Fruit fly (Drosophila melanogaster) whole organism, prepupa: ENCODE measurements around the gene CG42375.

Experiments used
- Blimp-1 ChIP-seq: fragments of 200-800 bp; sonication (Bioruptor generic); optimal IDR thresholded peaks from 3 replicates; lab custom pipeline; 2017; ENCODE audit warnings: missing biosample characterization, missing genetic modification characterization, mild to moderate bottlenecking, moderate library complexity, missing genetic modification reagents
- CG10631 ChIP-seq: fragments of 200-800 bp; sonication (Bioruptor generic); optimal IDR thresholded peaks from 2 replicates; lab custom pipeline; 2016; ENCODE audit warnings: missing biosample characterization, missing genetic modification characterization
- CG10669 ChIP-seq: fragments of 200-800 bp; sonication (Bioruptor generic); optimal IDR thresholded peaks from 3 replicates; lab custom pipeline; 2018; ENCODE audit warnings: missing biosample characterization, mild to moderate bottlenecking, missing genetic modification characterization, moderate library complexity
- CG11294 ChIP-seq: fragments of 200-800 bp; sonication (Bioruptor generic); IDR thresholded peaks from 2 replicates; pipeline ENCODE4 v1.3.6; 2022; ENCODE audit warnings: missing biosample characterization, missing genetic modification characterization
- CG11762 ChIP-seq: fragments of 200-800 bp; sonication (Bioruptor generic); optimal IDR thresholded peaks from 3 replicates; lab custom pipeline; 2016; ENCODE audit warnings: missing biosample characterization, missing genetic modification characterization; ENCODE audit not compliant: insufficient read depth
- CG11902 ChIP-seq: fragments of 200-800 bp; sonication (Bioruptor generic); optimal IDR thresholded peaks from 3 replicates; lab custom pipeline; 2016; ENCODE audit warnings: missing biosample characterization, missing genetic modification characterization
- CG15336 ChIP-seq: fragments of 200-800 bp; sonication (Bioruptor generic); IDR thresholded peaks from 2 replicates; pipeline ENCODE4 v1.3.6; 2022; ENCODE audit warnings: missing biosample characterization, missing genetic modification characterization
- CG1621 ChIP-seq: fragments of 200-800 bp; sonication (Bioruptor generic); optimal IDR thresholded peaks from 3 replicates; lab custom pipeline; 2018; ENCODE audit warnings: missing biosample characterization, mild to moderate bottlenecking, missing genetic modification characterization
- CG16779 ChIP-seq: fragments of 200-800 bp; sonication (Bioruptor generic); optimal IDR thresholded peaks from 3 replicates; lab custom pipeline; 2017; ENCODE audit warnings: missing biosample characterization, mild to moderate bottlenecking, missing genetic modification characterization
- CG3032 ChIP-seq: fragments of 200-800 bp; optimal IDR thresholded peaks from 2 replicates; lab custom pipeline; 2019; ENCODE audit warnings: missing biosample characterization, mild to moderate bottlenecking, missing genetic modification characterization, moderate library complexity
- CG31627 ChIP-seq: fragments of 200-800 bp; sonication (Bioruptor generic); optimal IDR thresholded peaks from 3 replicates; lab custom pipeline; 2016; ENCODE audit warnings: missing biosample characterization, missing genetic modification characterization
- CG34406 ChIP-seq: fragments of 200-800 bp; sonication (Bioruptor generic); optimal IDR thresholded peaks from 3 replicates; lab custom pipeline; 2016; ENCODE audit warnings: missing biosample characterization, missing genetic modification characterization
- CG4318 ChIP-seq: fragments of 200-800 bp; sonication (Bioruptor generic); optimal IDR thresholded peaks from 3 replicates; lab custom pipeline; 2017; ENCODE audit warnings: missing biosample characterization, mild to moderate bottlenecking, missing genetic modification characterization
- CG6808 ChIP-seq: fragments of 200-800 bp; sonication (Bioruptor generic); optimal IDR thresholded peaks from 3 replicates; lab custom pipeline; 2017; ENCODE audit warnings: missing biosample characterization, missing genetic modification characterization, mild to moderate bottlenecking, moderate library complexity, missing genetic modification reagents
- CG7368 ChIP-seq: fragments of 200-800 bp; sonication (Bioruptor generic); optimal IDR thresholded peaks from 3 replicates; lab custom pipeline; 2016; ENCODE audit warnings: missing biosample characterization, missing genetic modification characterization
- CG8119 ChIP-seq: fragments of 200-800 bp; sonication (Bioruptor generic); IDR thresholded peaks from 3 replicates; pipeline ENCODE4 v1.3.6; 2022; ENCODE audit warnings: missing biosample characterization, missing genetic modification characterization
- CG8319 ChIP-seq: fragments of 200-800 bp; sonication (Bioruptor generic); optimal IDR thresholded peaks from 3 replicates; lab custom pipeline; 2016; ENCODE audit warnings: missing biosample characterization, missing genetic modification characterization
- CG8632 ChIP-seq: fragments of 200-800 bp; sonication (Bioruptor generic); optimal IDR thresholded peaks from 3 replicates; lab custom pipeline; 2016; ENCODE audit warnings: missing biosample characterization, missing genetic modification characterization
- CG9139 ChIP-seq: fragments of 200-800 bp; sonication (Bioruptor generic); optimal IDR thresholded peaks from 3 replicates; lab custom pipeline; 2017; ENCODE audit warnings: missing biosample characterization, mild to moderate bottlenecking, missing genetic modification characterization
- Eip75B ChIP-seq: fragments of 200-800 bp; sonication (Bioruptor generic); optimal IDR thresholded peaks from 3 replicates; lab custom pipeline; 2016; ENCODE audit warnings: missing biosample characterization, missing genetic modification characterization
- Eip78C ChIP-seq: fragments of 200-800 bp; sonication (Bioruptor generic); peaks from one replicate; lab custom pipeline; 2016; ENCODE audit warnings: missing biosample characterization, missing genetic modification characterization
- Eip93F ChIP-seq: fragments of 200-800 bp; sonication (Bioruptor generic); optimal IDR thresholded peaks from 2 replicates; lab custom pipeline; 2016; ENCODE audit warnings: missing biosample characterization, mild to moderate bottlenecking, missing genetic modification characterization
- Ets21C ChIP-seq: fragments of 200-800 bp; sonication (Bioruptor generic); optimal IDR thresholded peaks from 3 replicates; lab custom pipeline; 2016; ENCODE audit warnings: missing biosample characterization, missing genetic modification characterization
- Ets96B ChIP-seq: fragments of 200-800 bp; optimal IDR thresholded peaks from 2 replicates; lab custom pipeline; 2019; ENCODE audit warnings: missing biosample characterization, mild to moderate bottlenecking, missing genetic modification characterization, moderate library complexity
- Gug ChIP-seq: fragments of 200-800 bp; sonication (Bioruptor generic); IDR thresholded peaks from 2 replicates; pipeline ENCODE4 v1.3.6; 2022; ENCODE audit warnings: missing biosample characterization, missing genetic modification characterization
- Hr38 ChIP-seq: sonication (Bioruptor generic); optimal IDR thresholded peaks from 2 replicates; lab custom pipeline; 2016; ENCODE audit warnings: missing biosample characterization, missing genetic modification characterization
- Hr39 ChIP-seq: fragments of 200-800 bp; sonication (Bioruptor generic); optimal IDR thresholded peaks from 2 replicates; lab custom pipeline; 2016; ENCODE audit warnings: missing biosample characterization, missing genetic modification characterization
- Lpt ChIP-seq: fragments of 200-800 bp; sonication (Bioruptor generic); optimal IDR thresholded peaks from 3 replicates; lab custom pipeline; 2016; ENCODE audit warnings: missing biosample characterization, missing genetic modification characterization
- Met ChIP-seq: fragments of 200-800 bp; sonication (Bioruptor generic); optimal IDR thresholded peaks from 3 replicates; lab custom pipeline; 2016; ENCODE audit warnings: missing biosample characterization, missing genetic modification characterization
- OdsH ChIP-seq: fragments of 200-800 bp; sonication (Bioruptor generic); optimal IDR thresholded peaks from 3 replicates; lab custom pipeline; 2016; ENCODE audit warnings: missing biosample characterization, missing genetic modification characterization
- Smox ChIP-seq: fragments of 200-800 bp; sonication (Bioruptor generic); optimal IDR thresholded peaks from 3 replicates; lab custom pipeline; 2016; ENCODE audit warnings: missing biosample characterization, missing genetic modification characterization
- Sox14 ChIP-seq: fragments of 200-800 bp; sonication (Bioruptor generic); optimal IDR thresholded peaks from 3 replicates; lab custom pipeline; 2016; ENCODE audit warnings: missing biosample characterization, missing genetic modification characterization
- Sox15 ChIP-seq: fragments of 200-800 bp; sonication (Bioruptor generic); optimal IDR thresholded peaks from 3 replicates; lab custom pipeline; 2016; ENCODE audit warnings: missing biosample characterization, missing genetic modification characterization
- achi ChIP-seq: fragments of 200-800 bp; sonication (Bioruptor generic); optimal IDR thresholded peaks from 3 replicates; lab custom pipeline; 2016; ENCODE audit warnings: missing biosample characterization, missing genetic modification characterization
- acj6 ChIP-seq: fragments of 200-800 bp; sonication (Bioruptor generic); optimal IDR thresholded peaks from 3 replicates; lab custom pipeline; 2016; ENCODE audit warnings: missing biosample characterization, missing genetic modification characterization
- dac ChIP-seq: fragments of 200-800 bp; sonication (Bioruptor generic); optimal IDR thresholded peaks from 2 replicates; lab custom pipeline; 2017; ENCODE audit warnings: missing biosample characterization, mild to moderate bottlenecking, missing genetic modification characterization
- dsx ChIP-seq: fragments of 200-800 bp; optimal IDR thresholded peaks from 3 replicates; lab custom pipeline; 2019; ENCODE audit warnings: missing biosample characterization, mild to moderate bottlenecking, missing genetic modification characterization, moderate library complexity; ENCODE audit not compliant: poor library complexity, severe bottlenecking
- eg ChIP-seq: fragments of 200-800 bp; sonication (Bioruptor generic); IDR thresholded peaks from 3 replicates; pipeline ENCODE4 v1.3.6; 2022; ENCODE audit warnings: missing biosample characterization, missing genetic modification characterization
- esn ChIP-seq: fragments of 200-800 bp; sonication (Bioruptor generic); optimal IDR thresholded peaks from 2 replicates; lab custom pipeline; 2016; ENCODE audit warnings: missing biosample characterization, mild to moderate bottlenecking, missing genetic modification characterization, moderate library complexity
- fd85E ChIP-seq: fragments of 200-800 bp; sonication (Bioruptor generic); optimal IDR thresholded peaks from 3 replicates; lab custom pipeline; 2016; ENCODE audit warnings: missing biosample characterization, missing genetic modification characterization
- fkh ChIP-seq: fragments of 200-800 bp; sonication (Bioruptor generic); optimal IDR thresholded peaks from 3 replicates; lab custom pipeline; 2017; ENCODE audit warnings: missing biosample characterization, mild to moderate bottlenecking, missing genetic modification characterization, moderate library complexity
- lz ChIP-seq: fragments of 200-800 bp; sonication (Bioruptor generic); optimal IDR thresholded peaks from 3 replicates; lab custom pipeline; 2016; ENCODE audit warnings: missing biosample characterization, missing genetic modification characterization
- pdm3 ChIP-seq: fragments of 200-800 bp; sonication (Bioruptor generic); optimal IDR thresholded peaks from 3 replicates; lab custom pipeline; 2016; ENCODE audit warnings: missing biosample characterization, missing genetic modification characterization
- spab ChIP-seq: fragments of 200-800 bp; sonication (Bioruptor generic); optimal IDR thresholded peaks from 2 replicates; lab custom pipeline; 2017; ENCODE audit warnings: missing biosample characterization, mild to moderate bottlenecking, missing genetic modification characterization, missing genetic modification reagents
- ss ChIP-seq, 2 experiments: fragments of 200-800 bp; sonication (Bioruptor generic); optimal IDR thresholded peaks; 2 replicates in 1 of 2; 3 replicates in 1 of 2; lab custom pipeline; 2017 to 2018; ENCODE audit warnings: mild to moderate bottlenecking in 2 of 2, missing biosample characterization in 2 of 2, missing genetic modification characterization in 2 of 2, moderate library complexity in 1 of 2
- topi ChIP-seq: fragments of 200-800 bp; sonication (Bioruptor generic); optimal IDR thresholded peaks from 3 replicates; lab custom pipeline; 2016; ENCODE audit warnings: missing biosample characterization, missing genetic modification characterization

CG42375 gene

dm6 chr3R:13793979-13794665 is 14.7 kb downstream of the CG42375 start (continued):
- no peak for TF ChIP-seq dsx
- no peak for TF ChIP-seq CG1621 (tag; lab: Kevin White, UChicago)
- peak; percentile 72 for TF ChIP-seq acj6
- peak; percentile 87 for TF ChIP-seq esn (GFP tag; lab: Kevin White, UChicago)
- no peak for TF ChIP-seq Ets96B (tag; lab: Kevin White, UChicago)
- TF ChIP-seq Blimp-1 (GFP tag; lab: Kevin White, UChicago), result peak; percentile 66
- TF ChIP-seq Eip75B (GFP tag; lab: Kevin White, UChicago), result no peak
- TF ChIP-seq CG10631 (GFP tag; lab: Kevin White, UChicago), result peak; percentile 56
- no peak for TF ChIP-seq fd85E (GFP tag; lab: Kevin White, UChicago)
- TF ChIP-seq Smox (GFP tag; lab: Kevin White, UChicago), result peak; percentile 86
- peak; percentile 67 for TF ChIP-seq CG8319
- no peak for TF ChIP-seq CG3032 (tag; lab: Kevin White, UChicago)
- peak; percentile 72 for TF ChIP-seq Ets21C (GFP tag; lab: Kevin White, UChicago)
- no peak for TF ChIP-seq CG9139
- peak; percentile 87 for TF ChIP-seq Eip93F (GFP tag; lab: Kevin White, UChicago)
- TF ChIP-seq lz (GFP tag; lab: Kevin White, UChicago), result peak; percentile 77
- peak; percentile 78 for TF ChIP-seq Hr39
- no peak for TF ChIP-seq spab (GFP tag; lab: Kevin White, UChicago)
- peak; percentile 68 for TF ChIP-seq CG8632
- TF ChIP-seq CG6808 (GFP tag; lab: Kevin White, UChicago), result no peak
- no peak for TF ChIP-seq CG16779 (tag; lab: Kevin White, UChicago)
- peak; percentile 58 for TF ChIP-seq CG11902 (GFP tag; lab: Kevin White, UChicago)
- no peak for TF ChIP-seq CG10669 (GFP tag; lab: Kevin White, UChicago)
- TF ChIP-seq Sox14, result peak; percentile 37
- peak; percentile 56 for TF ChIP-seq CG15336 (GFP tag; lab: Robert Waterston, UW)
- TF ChIP-seq Lpt (GFP tag; lab: Kevin White, UChicago), result no peak
- peak; percentile 81 for TF ChIP-seq Eip78C (GFP tag; lab: Kevin White, UChicago)
- TF ChIP-seq fkh (GFP tag; lab: Kevin White, UChicago), result no peak

DNA sequence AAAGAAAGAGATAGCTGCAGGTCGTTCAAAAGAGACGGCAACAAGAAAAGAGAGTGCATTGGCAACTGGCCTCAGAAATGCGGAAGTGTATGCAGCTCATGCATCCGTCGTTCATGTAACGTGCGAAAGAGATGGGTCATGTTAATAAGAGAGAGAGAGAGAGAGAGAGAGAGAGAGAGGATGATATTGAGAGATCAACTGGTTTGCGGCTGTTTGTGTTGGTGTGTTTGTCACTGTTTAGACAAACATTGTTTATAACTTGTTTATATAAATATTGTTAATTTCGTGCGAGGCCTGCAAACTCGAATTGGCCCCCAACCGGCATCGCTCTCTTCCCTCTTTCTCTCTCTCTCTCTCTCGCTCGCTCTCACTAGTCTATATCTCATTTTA is 15.2 kb downstream of the CG42375 start:
- TF ChIP-seq CG11294 (no peak), CG10631 (GFP tag; lab: Kevin White, UChicago) (no peak), spab (GFP tag; lab: Kevin White, UChicago) (no peak), Eip78C (GFP tag; lab: Kevin White, UChicago) (peak; percentile 83), CG15336 (GFP tag; lab: Robert Waterston, UW) (peak; percentile 35; the same call in 1 of the 2 replicates), OdsH (GFP tag; lab: Kevin White, UChicago) (no peak), Met (GFP tag; lab: Kevin White, UChicago) (peak; percentile 23), pdm3 (GFP tag; lab: Kevin White, UChicago) (no peak), CG34406 (GFP tag; lab: Kevin White, UChicago) (peak; percentile 9), Eip75B (GFP tag; lab: Kevin White, UChicago) (peak; percentile 48), Eip93F (GFP tag; lab: Kevin White, UChicago) (no peak), CG10669 (GFP tag; lab: Kevin White, UChicago) (no peak), ss (GFP tag; optimal IDR thresholded peaks at IDR 0.05; lab: Kevin White, UChicago) (peak; percentile 26 to 35), eg (no peak; the same call in 2 of the 3 replicates), CG6808 (GFP tag; lab: Kevin White, UChicago) (no peak), Blimp-1 (GFP tag; lab: Kevin White, UChicago) (peak; percentile 6), CG7368 (no peak), CG8119 (GFP tag; lab: Robert Waterston, UW) (no peak; the same call in 1 of the 3 replicates), acj6 (no peak), CG1621 (tag; lab: Kevin White, UChicago) (no peak), Gug (no peak), Hr38 (GFP tag; lab: Kevin White, UChicago) (no peak), CG11762 (GFP tag; lab: Kevin White, UChicago) (no peak), achi (GFP tag; lab: Kevin White, UChicago) (no peak), CG31627 (GFP tag; lab: Kevin White, UChicago) (no peak), CG4318 (GFP tag; lab: Kevin White, UChicago) (no peak), Sox14 (peak; percentile 27), fkh (GFP tag; lab: Kevin White, UChicago) (peak; percentile 26), Ets21C (GFP tag; lab: Kevin White, UChicago) (no peak), Sox15 (GFP tag; lab: Kevin White, UChicago) (no peak), dac (no peak), lz (GFP tag; lab: Kevin White, UChicago) (no peak), CG9139 (no peak), dsx (peak; percentile 77), Lpt (GFP tag; lab: Kevin White, UChicago) (peak; percentile 23), CG8632 (no peak), topi (no peak)
